Worm (Caenorhabditis elegans): Measurements from ENCODE around the gene mstr-2.

The mstr-2 gene

DNA sequence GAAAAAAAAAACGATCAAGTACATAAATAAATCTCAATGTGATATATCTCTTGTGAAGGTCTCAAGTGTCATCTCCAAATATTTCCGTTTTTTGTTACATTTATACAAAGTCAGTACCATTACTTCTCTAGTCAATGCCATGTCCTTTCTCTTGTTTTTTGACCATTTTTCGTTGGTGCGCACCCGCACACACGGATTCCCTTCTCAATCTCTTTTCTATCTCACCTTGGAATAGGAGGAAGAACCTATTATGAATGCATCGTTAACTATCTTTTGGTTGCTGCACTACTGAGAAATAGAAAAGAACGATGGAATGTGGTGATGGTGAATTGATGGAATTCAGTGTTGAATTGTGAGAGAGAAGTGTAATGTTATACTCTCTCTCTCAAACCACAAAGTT, 48.9 kb downstream of the mstr-2 start:
- TF ChIP-seq flh-1 (GFP tag; optimal IDR thresholded peaks at IDR 0.05): no peak
- no peak for TF ChIP-seq ztf-11 (tag; optimal IDR thresholded peaks at IDR 0.05)
- no peak for TF ChIP-seq nhr-28 (tag; optimal IDR thresholded peaks at IDR 0.05)
- TF ChIP-seq mab-5 (tag; optimal IDR thresholded peaks at IDR 0.05): no peak
- no peak for TF ChIP-seq cnd-1 (tag; optimal IDR thresholded peaks at IDR 0.05)
- TF ChIP-seq drap-1 (GFP tag; optimal IDR thresholded peaks at IDR 0.05): no peak

DNA sequence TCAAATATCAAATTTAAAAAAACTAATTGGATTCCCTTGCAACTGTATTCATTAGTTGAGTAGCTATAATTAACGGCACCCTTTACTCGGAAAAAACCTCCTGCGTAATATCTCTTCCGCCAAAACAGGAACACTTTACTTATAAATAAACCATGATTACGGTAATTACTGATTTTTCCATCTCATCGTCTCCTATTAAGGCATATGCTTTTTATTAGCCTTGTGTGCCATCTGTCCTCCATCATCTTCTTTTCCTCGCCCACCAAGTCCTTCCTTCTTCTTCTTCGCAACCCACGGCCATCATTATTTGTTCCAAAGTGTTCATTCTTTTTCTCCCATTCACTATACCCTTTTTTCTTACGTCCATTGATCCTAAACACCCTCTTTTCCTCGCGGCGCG, 50.5 kb downstream of the mstr-2 start:
- TF ChIP-seq mep-1 (tag; optimal IDR thresholded peaks at IDR 0.05) (no peak), ces-1 (GFP tag; optimal IDR thresholded peaks at IDR 0.05) (peak; percentile 67), nhr-28 (tag; optimal IDR thresholded peaks at IDR 0.05) (no peak), mls-2 (tag; optimal IDR thresholded peaks at IDR 0.05) (peak; percentile 60), ceh-43 (GFP tag; optimal IDR thresholded peaks at IDR 0.05) (peak; percentile 52), blmp-1 (tag; optimal IDR thresholded peaks at IDR 0.05) (no peak), cnd-1 (tag; optimal IDR thresholded peaks at IDR 0.05) (peak; percentile 77), nhr-76 (tag; optimal IDR thresholded peaks at IDR 0.05) (no peak), sptf-1 (tag; optimal IDR thresholded peaks at IDR 0.05) (no peak), lin-32 (GFP tag; optimal IDR thresholded peaks at IDR 0.05) (peak; percentile 55), hlh-1 (tag; optimal IDR thresholded peaks at IDR 0.05) (no peak), unc-62 (GFP tag; optimal IDR thresholded peaks at IDR 0.05) (no peak)

DNA sequence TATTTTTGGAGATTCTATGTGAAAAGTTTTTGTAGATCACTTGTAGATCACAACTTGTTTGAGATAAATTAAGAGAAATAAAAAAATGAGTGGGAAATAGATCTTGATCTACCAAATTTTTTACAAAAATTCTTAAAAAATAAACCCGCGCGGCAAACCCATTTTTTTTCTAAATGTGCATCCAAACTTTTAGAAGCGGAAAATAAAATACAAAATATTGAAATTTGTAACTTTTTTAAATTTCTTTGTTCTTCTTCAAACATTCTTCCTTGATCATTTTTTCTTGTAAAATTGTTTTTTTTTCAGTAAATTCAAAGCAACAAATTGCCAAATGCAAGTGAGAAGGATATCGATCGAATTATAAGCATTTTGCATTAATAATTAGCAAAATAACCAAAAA, 51.1 kb downstream of the mstr-2 start, which contains the start of gene cdh-4:
cdh-4 (plus strand) TSS at position 301 of the 400 bp plus-strand sequence.
- TF ChIP-seq lin-32 (GFP tag; optimal IDR thresholded peaks at IDR 0.05) (no peak), snpc-4 (tag; optimal IDR thresholded peaks at IDR 0.05) (no peak), nhr-28 (tag; optimal IDR thresholded peaks at IDR 0.05) (no peak), nhr-12 (tag; optimal IDR thresholded peaks at IDR 0.05) (no peak), nhr-237 (tag; optimal IDR thresholded peaks at IDR 0.05) (no peak), bed-3 (GFP tag; optimal IDR thresholded peaks at IDR 0.05) (no peak), ztf-11 (tag; optimal IDR thresholded peaks at IDR 0.05) (no peak), ceh-83 (GFP tag; optimal IDR thresholded peaks at IDR 0.05) (no peak), lin-13 (tag; optimal IDR thresholded peaks at IDR 0.05) (no peak), drap-1 (GFP tag; optimal IDR thresholded peaks at IDR 0.05) (no peak)

Data from whole organism, mixed stage, embryonic.